Worm (Caenorhabditis elegans) whole organism, late embryonic: ENCODE data around the gene str-57.
"Not testable (repeated sequence)": the region's sequence is repeated elsewhere in the genome, so short reads cannot be mapped to it uniquely, and the experiment has no call there.

ENCODE experiments used
- ceh-18 ChIP-seq: sonication (generic microtip); optimal IDR thresholded peaks from 2 replicates; lab custom pipeline; 2016; ENCODE audit warnings: missing genetic modification characterization, missing compliant biosample characterization
- ceh-9 ChIP-seq: sonication (generic microtip); optimal IDR thresholded peaks from 2 replicates; lab custom pipeline; 2016; ENCODE audit warnings: mild to moderate bottlenecking, missing genetic modification characterization, inconsistent platforms, missing compliant biosample characterization
- gmeb-2 ChIP-seq: sonication (generic microtip); optimal IDR thresholded peaks from 2 replicates; lab custom pipeline; 2016; ENCODE audit warnings: missing genetic modification characterization, inconsistent platforms, missing compliant biosample characterization
- hlh-8 ChIP-seq: sonication (generic microtip); optimal IDR thresholded peaks from 2 replicates; lab custom pipeline; 2016; ENCODE audit warnings: missing genotype, missing genetic modification characterization, missing compliant biosample characterization
- pqm-1 ChIP-seq: sonication (generic microtip); optimal IDR thresholded peaks from 2 replicates; lab custom pipeline; 2016; ENCODE audit warnings: missing genetic modification characterization, missing compliant biosample characterization
- sdc-2 ChIP-seq: sonication (generic microtip); optimal IDR thresholded peaks from 2 replicates; lab custom pipeline; 2016; ENCODE audit warnings: missing genotype, missing genetic modification characterization, missing compliant biosample characterization
- ttx-3 ChIP-seq: sonication (generic microtip); optimal IDR thresholded peaks from 2 replicates; lab custom pipeline; 2016; ENCODE audit warnings: missing genetic modification reagents, missing genetic modification characterization, missing compliant biosample characterization
- unc-42 ChIP-seq: sonication (generic microtip); optimal IDR thresholded peaks from 2 replicates; lab custom pipeline; 2016; ENCODE audit warnings: missing genotype, missing genetic modification characterization, missing compliant biosample characterization

- TF ChIP-seq ceh-18 (tag; lab: Kevin White, UChicago); ttx-3 (tag; lab: Kevin White, UChicago); hlh-8 (tag; lab: Kevin White, UChicago); pqm-1; ceh-9; gmeb-2; unc-42; sdc-2 (tag; lab: Kevin White, UChicago): not testable (repeated sequence)
Measured at ce11 chrV:15850276-15850811, 20.1 kb upstream of the str-57 start, which contains the start of gene srh-147.
